Worm (Caenorhabditis elegans) whole organism, L2 larva: ENCODE results near the gene F46G10.4.

ENCODE experiments used
- C34F6.9 ChIP-seq: fragments of 150-350 bp; optimal IDR thresholded peaks from 2 replicates; lab custom pipeline; 2014; ENCODE audit warnings: missing biosample characterization, missing genetic modification characterization
- F13H6.1 ChIP-seq: sonication (generic microtip); optimal IDR thresholded peaks from 2 replicates; lab custom pipeline; 2016; ENCODE audit warnings: missing genetic modification characterization, missing compliant biosample characterization
- R02D3.7 ChIP-seq: fragments of 150-350 bp; optimal IDR thresholded peaks from 2 replicates; lab custom pipeline; 2014; ENCODE audit warnings: missing biosample characterization, missing genetic modification characterization
- Y55F3AM.14 ChIP-seq: fragments of 200-800 bp; sonication (Bioruptor generic); optimal IDR thresholded peaks from 2 replicates; lab custom pipeline; 2018; ENCODE audit warnings: mild to moderate bottlenecking, missing genetic modification characterization, missing compliant biosample characterization
- ZK546.5 ChIP-seq: sonication (generic microtip); optimal IDR thresholded peaks from 2 replicates; lab custom pipeline; 2017; ENCODE audit warnings: missing biosample characterization, missing genetic modification characterization
- alr-1 ChIP-seq: fragments of 150-350 bp; optimal IDR thresholded peaks from 2 replicates; lab custom pipeline; 2014; ENCODE audit warnings: missing biosample characterization, missing genetic modification characterization
- aly-2 ChIP-seq: fragments of 150-350 bp; optimal IDR thresholded peaks from 2 replicates; lab custom pipeline; 2014; ENCODE audit warnings: missing biosample characterization, missing genetic modification characterization
- ama-1 ChIP-seq: fragments of 150-350 bp; optimal IDR thresholded peaks from 2 replicates; lab custom pipeline; 2018; ENCODE audit warnings: inconsistent platforms
- blmp-1 ChIP-seq: sonication (generic microtip); optimal IDR thresholded peaks from 2 replicates; lab custom pipeline; 2017; ENCODE audit warnings: missing genetic modification characterization, mild to moderate bottlenecking, missing compliant biosample characterization, antibody characterized with exemption, moderate library complexity; ENCODE audit not compliant: insufficient read depth
- ceh-16 ChIP-seq: fragments of 150-350 bp; optimal IDR thresholded peaks from 2 replicates; lab custom pipeline; 2014; ENCODE audit warnings: missing biosample characterization, missing genetic modification characterization
- ceh-82 ChIP-seq: fragments of 150-350 bp; optimal IDR thresholded peaks from 2 replicates; lab custom pipeline; 2014; ENCODE audit warnings: missing biosample characterization, missing genetic modification characterization
- crh-2 ChIP-seq: sonication (generic microtip); optimal IDR thresholded peaks from 2 replicates; lab custom pipeline; 2017; ENCODE audit warnings: missing biosample characterization, missing genetic modification characterization
- dmd-4 ChIP-seq: sonication (generic microtip); optimal IDR thresholded peaks from 2 replicates; lab custom pipeline; 2017; ENCODE audit warnings: missing biosample characterization, missing genetic modification characterization
- egl-27 ChIP-seq: sonication (generic microtip); optimal IDR thresholded peaks from 3 replicates; lab custom pipeline; 2017; ENCODE audit warnings: missing biosample characterization, missing genetic modification reagents, missing genetic modification characterization
- elt-1 ChIP-seq: fragments of 150-350 bp; optimal IDR thresholded peaks from 2 replicates; lab custom pipeline; 2014; ENCODE audit warnings: missing biosample characterization, missing genetic modification characterization
- elt-3 ChIP-seq: sonication (generic microtip); optimal IDR thresholded peaks from 2 replicates; lab custom pipeline; 2017; ENCODE audit warnings: missing biosample characterization, missing genetic modification characterization
- fos-1 ChIP-seq: fragments of 150-350 bp; optimal IDR thresholded peaks from 2 replicates; lab custom pipeline; 2014; ENCODE audit warnings: missing biosample characterization, missing genetic modification characterization
- gmeb-1 ChIP-seq: fragments of 150-350 bp; optimal IDR thresholded peaks from 2 replicates; lab custom pipeline; 2014; ENCODE audit warnings: missing biosample characterization, missing genetic modification characterization
- lin-11 ChIP-seq: fragments of 150-350 bp; sonication (generic microtip); optimal IDR thresholded peaks from 2 replicates; lab custom pipeline; 2014; ENCODE audit warnings: missing biosample characterization, missing genetic modification characterization, inconsistent platforms, mixed read lengths
- lin-13 ChIP-seq: fragments of 150-350 bp; optimal IDR thresholded peaks from 2 replicates; lab custom pipeline; 2014; ENCODE audit warnings: missing biosample characterization, missing genetic modification reagents, missing genetic modification characterization
- lin-39 ChIP-seq: fragments of 150-350 bp; optimal IDR thresholded peaks from 2 replicates; lab custom pipeline; 2014; ENCODE audit warnings: missing biosample characterization, missing genetic modification reagents, missing genetic modification characterization
- lsy-2 ChIP-seq, 2 experiments: fragments of 150-350 bp in 1 of 2; sonication (generic microtip) in 1 of 2; optimal IDR thresholded peaks; 2 replicates each; lab custom pipeline; 2014 to 2017; ENCODE audit warnings: missing biosample characterization in 2 of 2, missing genetic modification characterization in 2 of 2
- mab-5 ChIP-seq: fragments of 150-350 bp; optimal IDR thresholded peaks from 2 replicates; lab custom pipeline; 2014; ENCODE audit warnings: missing biosample characterization, missing genetic modification characterization
- mbf-1 ChIP-seq: sonication (generic microtip); optimal IDR thresholded peaks from 2 replicates; lab custom pipeline; 2017; ENCODE audit warnings: missing biosample characterization, missing genetic modification characterization
- mdl-1 ChIP-seq, 2 experiments: fragments of 150-350 bp in 1 of 2; sonication (generic microtip) in 1 of 2; optimal IDR thresholded peaks; 2 replicates each; lab custom pipeline; 2017; ENCODE audit warnings: missing biosample characterization in 2 of 2, missing genetic modification characterization in 2 of 2
- nhr-10 ChIP-seq: sonication (generic microtip); optimal IDR thresholded peaks from 2 replicates; lab custom pipeline; 2017; ENCODE audit warnings: missing biosample characterization, missing genetic modification characterization
- nhr-11 ChIP-seq: fragments of 150-350 bp; optimal IDR thresholded peaks from 2 replicates; lab custom pipeline; 2014; ENCODE audit warnings: missing biosample characterization, missing genetic modification characterization
- nhr-12 ChIP-seq: fragments of 150-350 bp; optimal IDR thresholded peaks from 2 replicates; lab custom pipeline; 2014; ENCODE audit warnings: missing biosample characterization, missing genetic modification characterization
- nhr-129 ChIP-seq: fragments of 150-350 bp; optimal IDR thresholded peaks from 2 replicates; lab custom pipeline; 2014; ENCODE audit warnings: missing biosample characterization, missing genetic modification characterization
- nhr-21 ChIP-seq: fragments of 150-350 bp; optimal IDR thresholded peaks from 2 replicates; lab custom pipeline; 2014; ENCODE audit warnings: missing biosample characterization, missing genetic modification characterization
- nhr-23 ChIP-seq: fragments of 150-350 bp; optimal IDR thresholded peaks from 2 replicates; lab custom pipeline; 2014; ENCODE audit warnings: missing biosample characterization, missing genetic modification reagents, missing genetic modification characterization
- nhr-237 ChIP-seq: fragments of 150-350 bp; optimal IDR thresholded peaks from 2 replicates; lab custom pipeline; 2014; ENCODE audit warnings: missing biosample characterization, missing genetic modification characterization
- nhr-25 ChIP-seq: fragments of 150-350 bp; sonication (generic microtip); optimal IDR thresholded peaks from 3 replicates; lab custom pipeline; 2014; ENCODE audit warnings: missing biosample characterization, missing genetic modification characterization
- nhr-6 ChIP-seq: fragments of 150-350 bp; optimal IDR thresholded peaks from 2 replicates; lab custom pipeline; 2014; ENCODE audit warnings: missing biosample characterization, missing genetic modification characterization
- nhr-77 ChIP-seq: fragments of 150-350 bp; optimal IDR thresholded peaks from 2 replicates; lab custom pipeline; 2014; ENCODE audit warnings: missing biosample characterization, missing genetic modification characterization
- peb-1 ChIP-seq: fragments of 150-350 bp; optimal IDR thresholded peaks from 2 replicates; lab custom pipeline; 2014; ENCODE audit warnings: missing biosample characterization, missing genetic modification characterization
- sem-4 ChIP-seq: fragments of 150-350 bp; optimal IDR thresholded peaks from 2 replicates; lab custom pipeline; 2014; ENCODE audit warnings: missing biosample characterization, missing genetic modification reagents, missing genetic modification characterization
- skn-1 ChIP-seq: sonication (generic microtip); optimal IDR thresholded peaks from 2 replicates; lab custom pipeline; 2017; ENCODE audit warnings: missing biosample characterization, missing genetic modification characterization
- sma-3 ChIP-seq: sonication (generic microtip); optimal IDR thresholded peaks from 2 replicates; lab custom pipeline; 2016; ENCODE audit warnings: missing genetic modification reagents, missing genetic modification characterization, missing compliant biosample characterization
- sma-9 ChIP-seq, 2 experiments: fragments of 150-350 bp in 1 of 2; sonication (generic microtip) in 1 of 2; optimal IDR thresholded peaks; 2 replicates each; lab custom pipeline; 2014 to 2016; ENCODE audit warnings: missing genetic modification characterization in 2 of 2, mild to moderate bottlenecking in 1 of 2, missing biosample characterization in 1 of 2, missing compliant biosample characterization in 1 of 2, missing genetic modification reagents in 1 of 2, moderate library complexity in 1 of 2
- snpc-4 ChIP-seq: fragments of 150-350 bp; optimal IDR thresholded peaks from 2 replicates; lab custom pipeline; 2014; ENCODE audit warnings: missing biosample characterization, missing genetic modification characterization
- unc-39 ChIP-seq: fragments of 150-350 bp; optimal IDR thresholded peaks from 2 replicates; lab custom pipeline; 2014; ENCODE audit warnings: missing biosample characterization, missing genetic modification characterization
- unc-55 ChIP-seq: fragments of 150-350 bp; sonication (generic microtip); optimal IDR thresholded peaks from 3 replicates; lab custom pipeline; 2014; ENCODE audit warnings: missing biosample characterization, missing genetic modification reagents, missing genetic modification characterization
- unc-62 ChIP-seq: fragments of 150-350 bp; optimal IDR thresholded peaks from 2 replicates; lab custom pipeline; 2014; ENCODE audit warnings: missing biosample characterization, missing genetic modification reagents, missing genetic modification characterization
- zag-1 ChIP-seq: fragments of 150-350 bp; optimal IDR thresholded peaks from 2 replicates; lab custom pipeline; 2014; ENCODE audit warnings: missing biosample characterization, missing genetic modification characterization
- ztf-1 ChIP-seq: fragments of 200-800 bp; sonication (Bioruptor generic); conservative IDR thresholded peaks from 2 replicates; pipeline ENCODE4 v1.3.6; 2022; ENCODE audit warnings: missing genetic modification characterization, missing compliant biosample characterization
- ztf-11 ChIP-seq: sonication (generic microtip); optimal IDR thresholded peaks from 2 replicates; lab custom pipeline; 2017; ENCODE audit warnings: missing biosample characterization, missing genetic modification characterization
- ztf-4 ChIP-seq: fragments of 150-350 bp; optimal IDR thresholded peaks from 2 replicates; lab custom pipeline; 2014; ENCODE audit warnings: missing biosample characterization, missing genetic modification characterization

Gene F46G10.4

DNA sequence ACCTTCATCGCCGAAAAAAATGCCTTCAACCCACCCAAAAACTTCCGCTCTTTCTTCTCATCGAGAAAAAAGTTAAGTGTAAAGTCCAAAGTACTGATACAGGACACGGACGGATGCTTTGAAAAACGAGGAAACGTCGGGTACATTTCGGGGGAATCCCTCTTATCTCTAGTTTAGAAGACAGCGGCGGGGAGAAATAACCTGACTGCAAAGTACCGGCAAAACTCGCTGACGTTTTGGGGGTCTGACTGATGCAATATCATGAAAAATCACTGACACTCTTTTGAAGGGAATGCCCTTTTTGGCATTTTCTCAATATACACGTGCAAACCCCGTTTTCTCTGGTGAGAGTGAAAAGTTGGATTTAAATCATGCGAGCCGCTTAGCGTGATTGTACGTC, 22.6 kb downstream of the F46G10.4 start:
- no peak for TF ChIP-seq snpc-4 (tag; lab: Kevin White, UChicago)
- TF ChIP-seq mbf-1 (tag; lab: Kevin White, UChicago): no peak
- TF ChIP-seq R02D3.7: no peak
- peak; percentile 54 for TF ChIP-seq Y55F3AM.14 (GFP tag; lab: Kevin White, UChicago)
- TF ChIP-seq F13H6.1 (tag; lab: Kevin White, UChicago): peak; percentile 86
- no peak for TF ChIP-seq unc-39 (tag; lab: Kevin White, UChicago)
- no peak for TF ChIP-seq elt-3 (tag; lab: Kevin White, UChicago)
- TF ChIP-seq nhr-237 (tag; lab: Kevin White, UChicago): no peak
- no peak for TF ChIP-seq unc-55 (GFP tag; lab: Kevin White, UChicago)
- TF ChIP-seq nhr-25 (tag; lab: Kevin White, UChicago): peak; percentile 86
- TF ChIP-seq ceh-82 (tag; lab: Kevin White, UChicago): no peak
- TF ChIP-seq nhr-10: no peak
- TF ChIP-seq elt-1: no peak
- peak; percentile 77 for TF ChIP-seq egl-27 (tag; lab: Kevin White, UChicago)
- no peak for TF ChIP-seq C34F6.9 (tag; lab: Kevin White, UChicago)
- TF ChIP-seq gmeb-1 (tag; lab: Kevin White, UChicago): peak; percentile 2
- TF ChIP-seq sem-4 (tag; lab: Kevin White, UChicago): peak; percentile 73
- peak; percentile 99 for TF ChIP-seq sma-9 (GFP tag; optimal IDR thresholded peaks at IDR 0.05; lab: Kevin White, UChicago)
- no peak for TF ChIP-seq sma-9 (tag; optimal IDR thresholded peaks at IDR 0.05; lab: Kevin White, UChicago)
- TF ChIP-seq lin-11 (tag; lab: Kevin White, UChicago): peak; percentile 11
- no peak for TF ChIP-seq mab-5 (tag; lab: Kevin White, UChicago)
- no peak for TF ChIP-seq unc-62
- peak; percentile 83 for TF ChIP-seq fos-1 (tag; lab: Kevin White, UChicago)
- TF ChIP-seq peb-1 (tag; lab: Kevin White, UChicago): no peak
- peak; percentile 84 for TF ChIP-seq sma-3
- peak; percentile 46 for TF ChIP-seq lin-13 (GFP tag; lab: Kevin White, UChicago)
- no peak for TF ChIP-seq ama-1
- no peak for TF ChIP-seq ceh-16 (tag; lab: Kevin White, UChicago)
- peak; percentile 83 for TF ChIP-seq blmp-1 (tag; lab: Kevin White, UChicago)
- peak; percentile 88 for TF ChIP-seq nhr-129 (tag; lab: Kevin White, UChicago)
- TF ChIP-seq dmd-4 (tag; lab: Kevin White, UChicago): no peak
- peak; percentile 29 for TF ChIP-seq nhr-6 (tag; lab: Kevin White, UChicago)
- peak; percentile 71 to 84 for TF ChIP-seq mdl-1 (tag; optimal IDR thresholded peaks at IDR 0.05; lab: Kevin White, UChicago)
- TF ChIP-seq ztf-11 (tag; lab: Kevin White, UChicago): no peak
- no peak for TF ChIP-seq nhr-11 (tag; lab: Kevin White, UChicago)
- no peak for TF ChIP-seq nhr-77 (tag; lab: Kevin White, UChicago)
- TF ChIP-seq skn-1 (tag; lab: Kevin White, UChicago): no peak
- peak; percentile 34 for TF ChIP-seq ztf-4
- peak in 1 of 2 experiments; percentile 59 for TF ChIP-seq lsy-2 (tag; optimal IDR thresholded peaks at IDR 0.05; lab: Kevin White, UChicago)
- TF ChIP-seq nhr-12 (tag; lab: Kevin White, UChicago): no peak
- TF ChIP-seq alr-1 (tag; lab: Kevin White, UChicago): no peak
- TF ChIP-seq nhr-21 (tag; lab: Kevin White, UChicago): peak; percentile 93
- TF ChIP-seq crh-2 (tag; lab: Kevin White, UChicago): peak; percentile 82
- TF ChIP-seq lin-39 (tag; lab: Kevin White, UChicago): no peak

DNA sequence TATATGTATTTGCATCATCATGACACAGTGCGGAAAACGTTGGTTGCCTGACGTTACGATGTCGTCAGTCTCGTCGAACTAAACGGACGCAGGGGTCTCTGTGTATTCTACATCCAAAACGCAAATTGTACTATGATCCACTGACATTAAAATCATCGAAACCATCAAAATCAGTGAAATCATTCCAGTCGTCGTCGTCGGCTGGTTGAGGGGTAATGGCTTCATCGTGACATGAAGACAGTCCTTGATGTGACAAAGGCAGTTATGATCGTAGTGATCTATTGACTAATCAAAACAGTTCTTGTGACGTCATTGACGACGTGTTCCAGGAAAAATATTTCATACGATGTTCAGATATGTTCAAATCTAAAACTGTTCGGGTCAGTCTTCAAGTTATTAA, 23.8 kb downstream of the F46G10.4 start:
- no peak for TF ChIP-seq skn-1 (tag; lab: Kevin White, UChicago)
- no peak for TF ChIP-seq nhr-23 (tag; lab: Kevin White, UChicago)
- no peak for TF ChIP-seq aly-2
- TF ChIP-seq ama-1: no peak
- TF ChIP-seq gmeb-1 (tag; lab: Kevin White, UChicago): no peak
- TF ChIP-seq lin-39 (tag; lab: Kevin White, UChicago): no peak
- TF ChIP-seq ZK546.5 (tag; lab: Kevin White, UChicago): no peak
- TF ChIP-seq nhr-129 (tag; lab: Kevin White, UChicago): peak; percentile 68
- no peak for TF ChIP-seq ztf-4
- no peak for TF ChIP-seq fos-1 (tag; lab: Kevin White, UChicago)
- TF ChIP-seq egl-27 (tag; lab: Kevin White, UChicago): no peak
- TF ChIP-seq nhr-77 (tag; lab: Kevin White, UChicago): no peak
- TF ChIP-seq F13H6.1 (tag; lab: Kevin White, UChicago): no peak
- no peak for TF ChIP-seq zag-1 (tag; lab: Kevin White, UChicago)
- TF ChIP-seq Y55F3AM.14 (GFP tag; lab: Kevin White, UChicago): no peak
- no peak for TF ChIP-seq dmd-4 (tag; lab: Kevin White, UChicago)
- TF ChIP-seq crh-2 (tag; lab: Kevin White, UChicago): no peak
- TF ChIP-seq sem-4 (tag; lab: Kevin White, UChicago): peak; percentile 32
- TF ChIP-seq ztf-1: no peak
- TF ChIP-seq ztf-11 (tag; lab: Kevin White, UChicago): no peak
- TF ChIP-seq peb-1 (tag; lab: Kevin White, UChicago): no peak
- no peak for TF ChIP-seq R02D3.7
- TF ChIP-seq unc-55 (GFP tag; lab: Kevin White, UChicago): no peak
- TF ChIP-seq ceh-82 (tag; lab: Kevin White, UChicago): no peak
- TF ChIP-seq unc-62: no peak
- TF ChIP-seq sma-9 (GFP tag; optimal IDR thresholded peaks at IDR 0.05; lab: Kevin White, UChicago): peak; percentile 41
- no peak for TF ChIP-seq sma-9 (tag; optimal IDR thresholded peaks at IDR 0.05; lab: Kevin White, UChicago)
- TF ChIP-seq blmp-1 (tag; lab: Kevin White, UChicago): peak; percentile 38
- no peak for TF ChIP-seq mbf-1 (tag; lab: Kevin White, UChicago)
- no peak for TF ChIP-seq nhr-237 (tag; lab: Kevin White, UChicago)
- peak; percentile 80 for TF ChIP-seq nhr-21 (tag; lab: Kevin White, UChicago)
- TF ChIP-seq ceh-16 (tag; lab: Kevin White, UChicago): no peak
- no peak for TF ChIP-seq sma-3
- no peak for TF ChIP-seq nhr-6 (tag; lab: Kevin White, UChicago)
- peak; percentile 54 for TF ChIP-seq nhr-25 (tag; lab: Kevin White, UChicago)
